Fruit fly (Drosophila melanogaster): ENCODE data around the gene mthl15.

mthl15 gene

dm6 chr2L:10198911-10199310, 39.2 kb downstream of the mthl15 start, which contains the start of gene Sur (continued):
- TF ChIP-seq Ravus (GFP tag; IDR thresholded peaks at IDR 0.05) (no peak), sr (GFP tag; IDR thresholded peaks at IDR 0.05) (no peak), zf30C (GFP tag; optimal IDR thresholded peaks at IDR 0.05) (no peak), Bgb (GFP tag; IDR thresholded peaks at IDR 0.05; ENCODE audit: partially characterized antibody) (peak; percentile 37; the same call in 1 of the 2 replicates), Dbx (GFP tag; IDR thresholded peaks at IDR 0.05) (no peak), CG12769 (tag; optimal IDR thresholded peaks at IDR 0.05) (peak; percentile 46), gro (GFP tag; optimal IDR thresholded peaks at IDR 0.05) (no peak), CG4424 (GFP tag; optimal IDR thresholded peaks at IDR 0.05) (no peak), D19B (GFP tag; optimal IDR thresholded peaks at IDR 0.05) (no peak), pho (GFP tag; optimal IDR thresholded peaks at IDR 0.05) (no peak), amos (GFP tag; IDR thresholded peaks at IDR 0.05; ENCODE audit: partially characterized antibody) (peak; percentile 30; the same call in 1 of the 2 replicates), CG31224 (GFP tag; IDR thresholded peaks at IDR 0.05) (no peak), Deaf1 (tag; optimal IDR thresholded peaks at IDR 0.05) (peak; percentile 87), CHES-1-like (GFP tag; optimal IDR thresholded peaks at IDR 0.05) (no peak), tna (GFP tag; IDR thresholded peaks at IDR 0.05; ENCODE audit: partially characterized antibody) (no peak), CG8765 (GFP tag; IDR thresholded peaks at IDR 0.05) (no peak), CG15514 (GFP tag; optimal IDR thresholded peaks at IDR 0.05) (peak; percentile 6), lab (GFP tag; optimal IDR thresholded peaks at IDR 0.05) (no peak), dpn (GFP tag; optimal IDR thresholded peaks at IDR 0.05) (no peak), CG34422 (GFP tag; IDR thresholded peaks at IDR 0.05) (peak; percentile 50; the same call in 1 of the 3 replicates), CG15011 (GFP tag; optimal IDR thresholded peaks at IDR 0.05) (no peak), her (GFP tag; optimal IDR thresholded peaks at IDR 0.05) (no peak), CG2129 (GFP tag; IDR thresholded peaks at IDR 0.05; ENCODE audit: partially characterized antibody) (no peak), ci (GFP tag; IDR thresholded peaks at IDR 0.05) (peak; percentile 55; the same call in 1 of the 3 replicates), Ssrp (tag; optimal IDR thresholded peaks at IDR 0.05) (no peak), Hsf (GFP tag; optimal IDR thresholded peaks at IDR 0.05) (no peak), sna (GFP tag; IDR thresholded peaks at IDR 0.05; ENCODE audit: partially characterized antibody) (no peak), cwo (GFP tag; optimal IDR thresholded peaks at IDR 0.05) (peak; percentile 81), CG15073 (GFP tag; optimal IDR thresholded peaks at IDR 0.05) (no peak), Scr (GFP tag; IDR thresholded peaks at IDR 0.05; ENCODE audit: partially characterized antibody) (0 out of 2 replicates have a peak, but pooled peaks have one; percentile 18), Kr (GFP tag; optimal IDR thresholded peaks at IDR 0.05) (no peak), Bteb2 (GFP tag; optimal IDR thresholded peaks at IDR 0.05) (no peak), ash1 (GFP tag; optimal IDR thresholded peaks at IDR 0.05) (no peak), lmd (GFP tag; IDR thresholded peaks at IDR 0.05) (no peak)

DNA sequence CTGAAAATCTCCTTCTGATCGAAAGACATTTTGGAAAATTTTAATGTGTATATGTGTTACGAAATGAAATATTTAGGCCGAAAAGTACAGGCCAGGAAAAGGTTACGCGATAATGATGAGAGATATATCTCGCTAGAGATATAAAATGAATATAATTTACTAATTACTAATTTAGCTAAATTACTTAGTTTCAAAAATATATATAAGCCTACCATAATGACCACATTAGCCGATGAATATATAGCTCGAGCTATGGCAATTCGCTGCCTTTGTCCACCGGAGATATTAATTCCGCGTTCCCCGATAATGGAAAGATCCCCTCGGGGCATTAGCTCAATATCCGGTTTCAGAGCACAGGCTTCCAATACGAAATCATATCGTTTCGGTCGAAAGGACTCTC, 46.7 kb downstream of the mthl15 start, which contains the start of gene Fum4:
Gene Fum4, minus strand, starts transcription at position 101 of the 400 bp plus-strand sequence.
- TF ChIP-seq CG17186 (GFP tag; optimal IDR thresholded peaks at IDR 0.05) = no peak
- TF ChIP-seq pros (GFP tag; optimal IDR thresholded peaks at IDR 0.05) = no peak
- TF ChIP-seq nau (GFP tag; optimal IDR thresholded peaks at IDR 0.05) = no peak
- no peak for TF ChIP-seq kni (GFP tag; optimal IDR thresholded peaks at IDR 0.05)
- no peak for TF ChIP-seq nom (GFP tag; optimal IDR thresholded peaks at IDR 0.05)
- no peak for TF ChIP-seq ro (GFP tag; IDR thresholded peaks at IDR 0.05)
- TF ChIP-seq sqz (GFP tag; optimal IDR thresholded peaks at IDR 0.05) = no peak
- TF ChIP-seq CG17359 (tag; optimal IDR thresholded peaks at IDR 0.05) = no peak
- TF ChIP-seq Asciz (GFP tag; optimal IDR thresholded peaks at IDR 0.05) = no peak
- no peak for TF ChIP-seq Aef1 (GFP tag; IDR thresholded peaks at IDR 0.05)

Measured in whole organism, embryonic.